Worm (Caenorhabditis elegans) whole organism, L4 larva: ENCODE data around the gene C05D12.2.

ENCODE experiments used
- ama-1 ChIP-seq: fragments of 150-350 bp; optimal IDR thresholded peaks from 2 replicates; lab custom pipeline; 2014; ENCODE audit warnings: inconsistent platforms, mixed read lengths
- ceh-20 ChIP-seq: fragments of 200-800 bp; sonication (Bioruptor generic); IDR thresholded peaks from 2 replicates; pipeline ENCODE4 v1.3.6; 2022; ENCODE audit warnings: missing genetic modification reagents, missing genetic modification characterization, missing compliant biosample characterization
- ces-1 ChIP-seq: fragments of 150-350 bp; sonication (generic microtip); optimal IDR thresholded peaks from 4 replicates; lab custom pipeline; 2014; ENCODE audit warnings: missing biosample characterization, missing genetic modification reagents, missing genetic modification characterization
- egl-27 ChIP-seq: sonication (generic microtip); optimal IDR thresholded peaks from 3 replicates; lab custom pipeline; 2017; ENCODE audit warnings: missing biosample characterization, missing genetic modification reagents, missing genetic modification characterization
- fkh-10 ChIP-seq: fragments of 150-350 bp; optimal IDR thresholded peaks from 2 replicates; lab custom pipeline; 2014; ENCODE audit warnings: missing biosample characterization, missing genetic modification reagents, missing genetic modification characterization
- mep-1 ChIP-seq: fragments of 150-350 bp; sonication (generic microtip); optimal IDR thresholded peaks from 3 replicates; lab custom pipeline; 2014; ENCODE audit warnings: missing biosample characterization, missing genetic modification characterization
- nhr-28 ChIP-seq: fragments of 150-350 bp; optimal IDR thresholded peaks from 2 replicates; lab custom pipeline; 2014; ENCODE audit warnings: missing biosample characterization, missing genetic modification characterization
- nhr-48 ChIP-seq: sonication (generic microtip); optimal IDR thresholded peaks from 2 replicates; lab custom pipeline; 2016; ENCODE audit warnings: mild to moderate bottlenecking, missing genetic modification characterization, missing compliant biosample characterization
- php-3 ChIP-seq: fragments of 200-800 bp; sonication (Bioruptor generic); IDR thresholded peaks from 2 replicates; pipeline ENCODE4 v1.3.6; 2022; ENCODE audit warnings: missing genetic modification reagents, missing genetic modification characterization, missing compliant biosample characterization
- pqm-1 ChIP-seq: sonication (generic microtip); optimal IDR thresholded peaks from 2 replicates; lab custom pipeline; 2017; ENCODE audit warnings: missing biosample characterization, missing genetic modification characterization
- saeg-2 ChIP-seq: fragments of 200-800 bp; sonication (Bioruptor generic); IDR thresholded peaks from 2 replicates; pipeline ENCODE4 v1.3.6; 2022; ENCODE audit warnings: missing genetic modification reagents, missing genetic modification characterization, missing compliant biosample characterization
- unc-39 ChIP-seq: sonication (generic microtip); optimal IDR thresholded peaks from 2 replicates; lab custom pipeline; 2017; ENCODE audit warnings: missing biosample characterization, missing genetic modification characterization
- zag-1 ChIP-seq: fragments of 150-350 bp; optimal IDR thresholded peaks from 2 replicates; lab custom pipeline; 2014; ENCODE audit warnings: missing biosample characterization, missing genetic modification characterization
- ztf-11 ChIP-seq: fragments of 150-350 bp; optimal IDR thresholded peaks from 2 replicates; lab custom pipeline; 2014; ENCODE audit warnings: missing biosample characterization, missing genetic modification characterization

DNA sequence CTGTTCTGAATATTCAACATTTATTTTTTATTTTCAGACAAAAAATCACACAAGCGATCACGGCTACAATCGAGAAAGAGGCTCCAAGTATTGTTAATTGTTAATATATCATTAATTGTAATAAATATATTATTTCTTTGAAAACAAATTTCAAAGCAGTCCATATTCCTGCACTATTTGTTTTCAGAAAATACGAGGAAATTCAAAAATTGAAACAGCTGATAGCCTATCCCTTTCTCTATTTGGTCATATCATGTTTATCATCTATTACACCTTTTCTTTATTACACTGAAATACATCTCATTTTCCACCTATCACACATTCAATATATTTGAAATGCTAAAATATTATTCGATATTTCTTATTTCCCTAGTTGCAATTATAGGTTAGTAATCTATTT lies 26.9 kb downstream of the C05D12.2 start, which contains the start of gene W02B12.13:
- no peak for TF ChIP-seq ces-1 (GFP tag; lab: Kevin White, UChicago)
- no peak for TF ChIP-seq saeg-2 (GFP tag; lab: Robert Waterston, UW)
- TF ChIP-seq egl-27 (tag; lab: Kevin White, UChicago): no peak
- TF ChIP-seq mep-1 (tag; lab: Kevin White, UChicago): no peak
- TF ChIP-seq pqm-1: no peak
- no peak for TF ChIP-seq fkh-10 (GFP tag; lab: Kevin White, UChicago)
- no peak for TF ChIP-seq unc-39 (tag; lab: Kevin White, UChicago)
- no peak for TF ChIP-seq php-3 (GFP tag; lab: Robert Waterston, UW)
- TF ChIP-seq ztf-11 (tag; lab: Kevin White, UChicago): no peak
- TF ChIP-seq ama-1 (lab: Kevin White, UChicago): no peak
- no peak for TF ChIP-seq ceh-20 (GFP tag; lab: Robert Waterston, UW)
- no peak for TF ChIP-seq nhr-28
- no peak for TF ChIP-seq nhr-48 (tag; lab: Kevin White, UChicago)
- no peak for TF ChIP-seq zag-1 (tag; lab: Kevin White, UChicago)
